Worm (Caenorhabditis elegans) whole organism, L1 larva: Measurements from ENCODE around the gene sodh-2.

ENCODE experiments used
- alr-1 ChIP-seq: fragments of 200-800 bp; sonication (Bioruptor generic); optimal IDR thresholded peaks from 2 replicates; lab custom pipeline; 2018; ENCODE audit warnings: borderline replicate concordance, mild to moderate bottlenecking, missing genetic modification characterization, missing compliant biosample characterization
- fos-1 ChIP-seq: fragments of 150-350 bp; optimal IDR thresholded peaks from 2 replicates; lab custom pipeline; 2014; ENCODE audit warnings: missing biosample characterization, missing genetic modification characterization
- mep-1 ChIP-seq: fragments of 150-350 bp; optimal IDR thresholded peaks from 2 replicates; lab custom pipeline; 2014; ENCODE audit warnings: missing biosample characterization, missing genetic modification characterization

- TF ChIP-seq mep-1 (no peak), alr-1 (tag; lab: Kevin White, UChicago) (no peak), fos-1 (no peak)
Observed at ce11 chrV:11859082-11859858, 31.8 kb downstream of the sodh-2 start.
